Fruit fly (Drosophila melanogaster) whole organism, prepupa: ENCODE measurements around the gene CG42716.

Experiments
- Blimp-1 ChIP-seq: fragments of 200-800 bp; sonication (Bioruptor generic); optimal IDR thresholded peaks from 3 replicates; lab custom pipeline; 2017; ENCODE audit warnings: missing biosample characterization, missing genetic modification characterization, mild to moderate bottlenecking, moderate library complexity, missing genetic modification reagents
- CG10669 ChIP-seq: fragments of 200-800 bp; sonication (Bioruptor generic); optimal IDR thresholded peaks from 3 replicates; lab custom pipeline; 2018; ENCODE audit warnings: missing biosample characterization, mild to moderate bottlenecking, missing genetic modification characterization, moderate library complexity
- CG15336 ChIP-seq: fragments of 200-800 bp; sonication (Bioruptor generic); IDR thresholded peaks from 2 replicates; pipeline ENCODE4 v1.3.6; 2022; ENCODE audit warnings: missing biosample characterization, missing genetic modification characterization
- CG1621 ChIP-seq: fragments of 200-800 bp; sonication (Bioruptor generic); optimal IDR thresholded peaks from 3 replicates; lab custom pipeline; 2018; ENCODE audit warnings: missing biosample characterization, mild to moderate bottlenecking, missing genetic modification characterization
- CG16779 ChIP-seq: fragments of 200-800 bp; sonication (Bioruptor generic); optimal IDR thresholded peaks from 3 replicates; lab custom pipeline; 2017; ENCODE audit warnings: missing biosample characterization, mild to moderate bottlenecking, missing genetic modification characterization
- CG3032 ChIP-seq: fragments of 200-800 bp; optimal IDR thresholded peaks from 2 replicates; lab custom pipeline; 2019; ENCODE audit warnings: missing biosample characterization, mild to moderate bottlenecking, missing genetic modification characterization, moderate library complexity
- CG31627 ChIP-seq: fragments of 200-800 bp; sonication (Bioruptor generic); optimal IDR thresholded peaks from 3 replicates; lab custom pipeline; 2016; ENCODE audit warnings: missing biosample characterization, missing genetic modification characterization
- CG32006 ChIP-seq: fragments of 200-800 bp; sonication (Bioruptor generic); optimal IDR thresholded peaks from 3 replicates; lab custom pipeline; 2017; ENCODE audit warnings: missing biosample characterization, mild to moderate bottlenecking, missing genetic modification characterization
- CG34406 ChIP-seq: fragments of 200-800 bp; sonication (Bioruptor generic); optimal IDR thresholded peaks from 3 replicates; lab custom pipeline; 2016; ENCODE audit warnings: missing biosample characterization, missing genetic modification characterization
- CG4318 ChIP-seq: fragments of 200-800 bp; sonication (Bioruptor generic); optimal IDR thresholded peaks from 3 replicates; lab custom pipeline; 2017; ENCODE audit warnings: missing biosample characterization, mild to moderate bottlenecking, missing genetic modification characterization
- CG6163 ChIP-seq: fragments of 200-800 bp; sonication (Bioruptor generic); IDR thresholded peaks from 3 replicates; pipeline ENCODE4 v1.3.6; 2022; ENCODE audit warnings: missing biosample characterization, missing genetic modification characterization
- CG6276 ChIP-seq: fragments of 200-800 bp; sonication (Bioruptor generic); optimal IDR thresholded peaks from 2 replicates; lab custom pipeline; 2017; ENCODE audit warnings: missing biosample characterization, mild to moderate bottlenecking, missing genetic modification characterization
- CG6808 ChIP-seq: fragments of 200-800 bp; sonication (Bioruptor generic); optimal IDR thresholded peaks from 3 replicates; lab custom pipeline; 2017; ENCODE audit warnings: missing biosample characterization, missing genetic modification characterization, mild to moderate bottlenecking, moderate library complexity, missing genetic modification reagents
- CG6854 ChIP-seq: fragments of 200-800 bp; sonication (Bioruptor generic); optimal IDR thresholded peaks from 2 replicates; lab custom pipeline; 2017; ENCODE audit warnings: missing biosample characterization, mild to moderate bottlenecking, missing genetic modification characterization
- CG7368 ChIP-seq: fragments of 200-800 bp; sonication (Bioruptor generic); optimal IDR thresholded peaks from 3 replicates; lab custom pipeline; 2016; ENCODE audit warnings: missing biosample characterization, missing genetic modification characterization
- CG8319 ChIP-seq: fragments of 200-800 bp; sonication (Bioruptor generic); optimal IDR thresholded peaks from 3 replicates; lab custom pipeline; 2016; ENCODE audit warnings: missing biosample characterization, missing genetic modification characterization
- CG8632 ChIP-seq: fragments of 200-800 bp; sonication (Bioruptor generic); optimal IDR thresholded peaks from 3 replicates; lab custom pipeline; 2016; ENCODE audit warnings: missing biosample characterization, missing genetic modification characterization
- CG9139 ChIP-seq: fragments of 200-800 bp; sonication (Bioruptor generic); optimal IDR thresholded peaks from 3 replicates; lab custom pipeline; 2017; ENCODE audit warnings: missing biosample characterization, mild to moderate bottlenecking, missing genetic modification characterization
- Eip75B ChIP-seq: fragments of 200-800 bp; sonication (Bioruptor generic); optimal IDR thresholded peaks from 3 replicates; lab custom pipeline; 2016; ENCODE audit warnings: missing biosample characterization, missing genetic modification characterization
- Eip78C ChIP-seq: fragments of 200-800 bp; sonication (Bioruptor generic); peaks from one replicate; lab custom pipeline; 2016; ENCODE audit warnings: missing biosample characterization, missing genetic modification characterization
- Eip93F ChIP-seq: fragments of 200-800 bp; sonication (Bioruptor generic); optimal IDR thresholded peaks from 2 replicates; lab custom pipeline; 2016; ENCODE audit warnings: missing biosample characterization, mild to moderate bottlenecking, missing genetic modification characterization
- Ets21C ChIP-seq: fragments of 200-800 bp; sonication (Bioruptor generic); optimal IDR thresholded peaks from 3 replicates; lab custom pipeline; 2016; ENCODE audit warnings: missing biosample characterization, missing genetic modification characterization
- Ets96B ChIP-seq: fragments of 200-800 bp; optimal IDR thresholded peaks from 2 replicates; lab custom pipeline; 2019; ENCODE audit warnings: missing biosample characterization, mild to moderate bottlenecking, missing genetic modification characterization, moderate library complexity
- Gug ChIP-seq: fragments of 200-800 bp; sonication (Bioruptor generic); IDR thresholded peaks from 2 replicates; pipeline ENCODE4 v1.3.6; 2022; ENCODE audit warnings: missing biosample characterization, missing genetic modification characterization
- Hr38 ChIP-seq: sonication (Bioruptor generic); optimal IDR thresholded peaks from 2 replicates; lab custom pipeline; 2016; ENCODE audit warnings: missing biosample characterization, missing genetic modification characterization
- Hr4 ChIP-seq: fragments of 200-800 bp; sonication (Bioruptor generic); optimal IDR thresholded peaks from 3 replicates; lab custom pipeline; 2016; ENCODE audit warnings: missing biosample characterization, missing genetic modification characterization
- Lpt ChIP-seq: fragments of 200-800 bp; sonication (Bioruptor generic); optimal IDR thresholded peaks from 3 replicates; lab custom pipeline; 2016; ENCODE audit warnings: missing biosample characterization, missing genetic modification characterization
- OdsH ChIP-seq: fragments of 200-800 bp; sonication (Bioruptor generic); optimal IDR thresholded peaks from 3 replicates; lab custom pipeline; 2016; ENCODE audit warnings: missing biosample characterization, missing genetic modification characterization
- Smox ChIP-seq: fragments of 200-800 bp; sonication (Bioruptor generic); optimal IDR thresholded peaks from 3 replicates; lab custom pipeline; 2016; ENCODE audit warnings: missing biosample characterization, missing genetic modification characterization
- Sox102F ChIP-seq: fragments of 200-800 bp; sonication (Bioruptor generic); optimal IDR thresholded peaks from 2 replicates; lab custom pipeline; 2016; ENCODE audit warnings: missing biosample characterization, mild to moderate bottlenecking, missing genetic modification characterization
- Sox14 ChIP-seq: fragments of 200-800 bp; sonication (Bioruptor generic); optimal IDR thresholded peaks from 3 replicates; lab custom pipeline; 2016; ENCODE audit warnings: missing biosample characterization, missing genetic modification characterization
- Sox15 ChIP-seq: fragments of 200-800 bp; sonication (Bioruptor generic); optimal IDR thresholded peaks from 3 replicates; lab custom pipeline; 2016; ENCODE audit warnings: missing biosample characterization, missing genetic modification characterization
- acj6 ChIP-seq: fragments of 200-800 bp; sonication (Bioruptor generic); optimal IDR thresholded peaks from 3 replicates; lab custom pipeline; 2016; ENCODE audit warnings: missing biosample characterization, missing genetic modification characterization
- cyc ChIP-seq: fragments of 200-800 bp; sonication (Bioruptor generic); optimal IDR thresholded peaks from 3 replicates; lab custom pipeline; 2016; ENCODE audit warnings: missing biosample characterization, missing genetic modification characterization
- dac ChIP-seq: fragments of 200-800 bp; sonication (Bioruptor generic); optimal IDR thresholded peaks from 2 replicates; lab custom pipeline; 2017; ENCODE audit warnings: missing biosample characterization, mild to moderate bottlenecking, missing genetic modification characterization
- eg ChIP-seq: fragments of 200-800 bp; sonication (Bioruptor generic); IDR thresholded peaks from 3 replicates; pipeline ENCODE4 v1.3.6; 2022; ENCODE audit warnings: missing biosample characterization, missing genetic modification characterization
- esn ChIP-seq: fragments of 200-800 bp; sonication (Bioruptor generic); optimal IDR thresholded peaks from 2 replicates; lab custom pipeline; 2016; ENCODE audit warnings: missing biosample characterization, mild to moderate bottlenecking, missing genetic modification characterization, moderate library complexity
- fd85E ChIP-seq: fragments of 200-800 bp; sonication (Bioruptor generic); optimal IDR thresholded peaks from 3 replicates; lab custom pipeline; 2016; ENCODE audit warnings: missing biosample characterization, missing genetic modification characterization
- lz ChIP-seq: fragments of 200-800 bp; sonication (Bioruptor generic); optimal IDR thresholded peaks from 3 replicates; lab custom pipeline; 2016; ENCODE audit warnings: missing biosample characterization, missing genetic modification characterization
- net ChIP-seq: fragments of 200-800 bp; sonication (Bioruptor generic); optimal IDR thresholded peaks from 3 replicates; lab custom pipeline; 2016; ENCODE audit warnings: missing biosample characterization, missing genetic modification characterization
- spab ChIP-seq: fragments of 200-800 bp; sonication (Bioruptor generic); optimal IDR thresholded peaks from 2 replicates; lab custom pipeline; 2017; ENCODE audit warnings: missing biosample characterization, mild to moderate bottlenecking, missing genetic modification characterization, missing genetic modification reagents
- ss ChIP-seq, 2 experiments: fragments of 200-800 bp; sonication (Bioruptor generic); optimal IDR thresholded peaks; 2 replicates in 1 of 2; 3 replicates in 1 of 2; lab custom pipeline; 2017 to 2018; ENCODE audit warnings: mild to moderate bottlenecking in 2 of 2, missing biosample characterization in 2 of 2, missing genetic modification characterization in 2 of 2, moderate library complexity in 1 of 2
- svp ChIP-seq: fragments of 200-800 bp; sonication (Bioruptor generic); peaks from one replicate; lab custom pipeline; 2016; ENCODE audit warnings: missing biosample characterization, missing genetic modification characterization
- topi ChIP-seq: fragments of 200-800 bp; sonication (Bioruptor generic); optimal IDR thresholded peaks from 3 replicates; lab custom pipeline; 2016; ENCODE audit warnings: missing biosample characterization, missing genetic modification characterization
- vri ChIP-seq: fragments of 200-800 bp; sonication (Bioruptor generic); optimal IDR thresholded peaks from 3 replicates; lab custom pipeline; 2016; ENCODE audit warnings: missing biosample characterization, mild to moderate bottlenecking, missing genetic modification characterization

Gene CG42716

dm6 chr3L:16048086-16048485 lies 14.5 kb downstream of the CG42716 start (continued):
- TF ChIP-seq CG4318 (GFP tag; lab: Kevin White, UChicago) (no peak), CG8319 (GFP tag; lab: Kevin White, UChicago) (peak; percentile 52), lz (GFP tag; lab: Kevin White, UChicago) (peak; percentile 75), Sox15 (GFP tag; lab: Kevin White, UChicago) (peak; percentile 48), topi (GFP tag; lab: Kevin White, UChicago) (peak; percentile 83), CG16779 (peak; percentile 16), Ets96B (tag; lab: Kevin White, UChicago) (peak; percentile 65), cyc (GFP tag; lab: Kevin White, UChicago) (peak; percentile 76), Eip75B (GFP tag; lab: Kevin White, UChicago) (peak; percentile 61), dac (GFP tag; lab: Kevin White, UChicago) (no peak), Hr4 (GFP tag; lab: Kevin White, UChicago) (peak; percentile 52), Lpt (peak; percentile 46), CG32006 (peak; percentile 64), Eip93F (peak; percentile 13), CG15336 (GFP tag; lab: Robert Waterston, UW) (peak; percentile 74), ss (GFP tag; optimal IDR thresholded peaks at IDR 0.05; lab: Kevin White, UChicago) (peak; percentile 45 to 80), fd85E (no peak), CG31627 (GFP tag; lab: Kevin White, UChicago) (peak; percentile 81), CG3032 (peak; percentile 67), OdsH (GFP tag; lab: Kevin White, UChicago) (peak; percentile 60), CG6854 (GFP tag; lab: Kevin White, UChicago) (peak; percentile 52), Gug (GFP tag; lab: Robert Waterston, UW) (peak; percentile 34; the same call in 1 of the 2 replicates), vri (GFP tag; lab: Kevin White, UChicago) (peak; percentile 33), Ets21C (GFP tag; lab: Kevin White, UChicago) (peak; percentile 67), CG34406 (GFP tag; lab: Kevin White, UChicago) (peak; percentile 64), Blimp-1 (peak; percentile 41), CG6276 (GFP tag; lab: Kevin White, UChicago) (peak; percentile 50), CG6808 (GFP tag; lab: Kevin White, UChicago) (peak; percentile 68), acj6 (peak; percentile 69), svp (GFP tag; lab: Kevin White, UChicago) (peak; percentile 88), eg (peak; percentile 77)

- peak; percentile 17 for TF ChIP-seq CG3032
- peak; percentile 16 for TF ChIP-seq OdsH (GFP tag; lab: Kevin White, UChicago)
- TF ChIP-seq eg = no peak
- no peak for TF ChIP-seq CG1621 (tag; lab: Kevin White, UChicago)
- TF ChIP-seq Ets96B (tag; lab: Kevin White, UChicago) = peak; percentile 37
- no peak for TF ChIP-seq spab
- no peak for TF ChIP-seq CG15336 (GFP tag; lab: Robert Waterston, UW)
- TF ChIP-seq Sox14 = no peak
- no peak for TF ChIP-seq Eip93F
- TF ChIP-seq Hr4 (GFP tag; lab: Kevin White, UChicago) = no peak
- TF ChIP-seq Ets21C (GFP tag; lab: Kevin White, UChicago) = no peak
- no peak for TF ChIP-seq Lpt
- TF ChIP-seq Hr38 (GFP tag; lab: Kevin White, UChicago) = no peak
- TF ChIP-seq Gug (GFP tag; lab: Robert Waterston, UW) = no peak
- no peak for TF ChIP-seq Sox15 (GFP tag; lab: Kevin White, UChicago)
- TF ChIP-seq Sox102F (GFP tag; lab: Kevin White, UChicago) = no peak
- TF ChIP-seq CG8319 (GFP tag; lab: Kevin White, UChicago) = no peak
- TF ChIP-seq CG7368 (GFP tag; lab: Kevin White, UChicago) = no peak
- TF ChIP-seq CG8632 (GFP tag; lab: Kevin White, UChicago) = no peak
- TF ChIP-seq lz (GFP tag; lab: Kevin White, UChicago) = no peak
- TF ChIP-seq fd85E = no peak
- TF ChIP-seq CG31627 (GFP tag; lab: Kevin White, UChicago) = no peak
- TF ChIP-seq Eip78C (GFP tag; lab: Kevin White, UChicago) = peak; percentile 18
- TF ChIP-seq esn = no peak
- no peak for TF ChIP-seq Eip75B (GFP tag; lab: Kevin White, UChicago)
- TF ChIP-seq ss (GFP tag; optimal IDR thresholded peaks at IDR 0.05; lab: Kevin White, UChicago) = peak in 1 of 2 experiments; percentile 19
- TF ChIP-seq Smox (GFP tag; lab: Kevin White, UChicago) = no peak
- no peak for TF ChIP-seq CG10669 (GFP tag; lab: Kevin White, UChicago)
- TF ChIP-seq CG6163 (GFP tag; lab: Robert Waterston, UW) = 0 out of 3 replicates have a peak, but pooled peaks have one; percentile 5
- TF ChIP-seq svp (GFP tag; lab: Kevin White, UChicago) = peak; percentile 49
- no peak for TF ChIP-seq net
- TF ChIP-seq CG6808 (GFP tag; lab: Kevin White, UChicago) = no peak
- no peak for TF ChIP-seq Blimp-1
- no peak for TF ChIP-seq topi (GFP tag; lab: Kevin White, UChicago)
- no peak for TF ChIP-seq CG32006
- TF ChIP-seq CG9139 (GFP tag; lab: Kevin White, UChicago) = no peak
- TF ChIP-seq vri (GFP tag; lab: Kevin White, UChicago) = peak; percentile 37
- no peak for TF ChIP-seq acj6
Measured at dm6 chr3L:16048722-16049459, 15.3 kb downstream of the CG42716 start.
